Fruit fly (Drosophila melanogaster) whole organism, embryonic: ENCODE measurements around the gene TrpRS.

Experiments
- BEAF-32 ChIP-seq: fragments of 200-800 bp; sonication (Bioruptor generic); optimal IDR thresholded peaks from 3 replicates; lab custom pipeline; 2017; ENCODE audit warnings: missing biosample characterization, missing genetic modification characterization, mild to moderate bottlenecking, moderate library complexity, missing genetic modification reagents
- Bteb2 ChIP-seq: fragments of 200-800 bp; sonication (Bioruptor generic); optimal IDR thresholded peaks from 2 replicates; lab custom pipeline; 2016; ENCODE audit warnings: missing biosample characterization, missing genetic modification characterization
- CG10431 ChIP-seq: fragments of 200-800 bp; sonication (Bioruptor generic); optimal IDR thresholded peaks from 3 replicates; lab custom pipeline; 2018; ENCODE audit warnings: missing biosample characterization, mild to moderate bottlenecking, missing genetic modification characterization
- CG12155 ChIP-seq: fragments of 200-800 bp; sonication (Bioruptor generic); optimal IDR thresholded peaks from 3 replicates; lab custom pipeline; 2016; ENCODE audit warnings: missing biosample characterization, missing genetic modification characterization
- CG13123 ChIP-seq: fragments of 200-800 bp; sonication (Bioruptor generic); optimal IDR thresholded peaks from 2 replicates; lab custom pipeline; 2016; ENCODE audit warnings: missing biosample characterization, missing genetic modification characterization
- CG15011 ChIP-seq: fragments of 200-800 bp; sonication (Bioruptor generic); optimal IDR thresholded peaks from 3 replicates; lab custom pipeline; 2018; ENCODE audit warnings: missing biosample characterization, mild to moderate bottlenecking, missing genetic modification characterization
- CG1603 ChIP-seq: fragments of 200-800 bp; sonication (Bioruptor generic); optimal IDR thresholded peaks from 2 replicates; lab custom pipeline; 2019; ENCODE audit warnings: missing biosample characterization, mild to moderate bottlenecking, missing genetic modification characterization, moderate library complexity
- CG16863 ChIP-seq: fragments of 200-800 bp; sonication (Bioruptor generic); optimal IDR thresholded peaks from 3 replicates; lab custom pipeline; 2016; ENCODE audit warnings: missing biosample characterization, missing genetic modification characterization
- CG17328 ChIP-seq: fragments of 200-800 bp; sonication (Bioruptor generic); IDR thresholded peaks from 2 replicates; pipeline ENCODE4 v1.3.6; 2022; ENCODE audit warnings: missing biosample characterization, missing genetic modification characterization
- CG17385 ChIP-seq: fragments of 200-800 bp; sonication (Bioruptor generic); optimal IDR thresholded peaks from 3 replicates; lab custom pipeline; 2018; ENCODE audit warnings: missing biosample characterization, mild to moderate bottlenecking, missing genetic modification characterization
- CG1832 ChIP-seq: fragments of 200-800 bp; sonication (Bioruptor generic); optimal IDR thresholded peaks from 2 replicates; lab custom pipeline; 2017; ENCODE audit warnings: missing biosample characterization, mild to moderate bottlenecking, missing genetic modification characterization, inconsistent platforms
- CG18764 ChIP-seq: fragments of 200-800 bp; sonication (Bioruptor generic); optimal IDR thresholded peaks from 3 replicates; lab custom pipeline; 2016; ENCODE audit warnings: missing biosample characterization, missing genetic modification characterization
- CG2120 ChIP-seq: fragments of 200-800 bp; sonication (Bioruptor generic); optimal IDR thresholded peaks from 3 replicates; lab custom pipeline; 2016; ENCODE audit warnings: missing biosample characterization, missing genetic modification characterization
- CG4730 ChIP-seq: fragments of 200-800 bp; sonication (Bioruptor generic); IDR thresholded peaks from 2 replicates; pipeline ENCODE4 v1.3.6; 2022; ENCODE audit warnings: missing biosample characterization, missing genetic modification characterization
- CG5180 ChIP-seq: fragments of 200-800 bp; sonication (Bioruptor generic); optimal IDR thresholded peaks from 3 replicates; lab custom pipeline; 2017; ENCODE audit warnings: missing biosample characterization, missing genetic modification characterization, mild to moderate bottlenecking, moderate library complexity, missing genetic modification reagents
- CG6175 ChIP-seq: fragments of 200-800 bp; sonication (Bioruptor generic); IDR thresholded peaks from 3 replicates; pipeline ENCODE4 v1.3.6; 2022; ENCODE audit warnings: missing biosample characterization, missing genetic modification characterization
- CG6683 ChIP-seq: fragments of 200-800 bp; sonication (Bioruptor generic); optimal IDR thresholded peaks from 2 replicates; lab custom pipeline; 2017; ENCODE audit warnings: missing biosample characterization, mild to moderate bottlenecking, missing genetic modification characterization, missing genetic modification reagents
- CG7271 ChIP-seq: fragments of 200-800 bp; sonication (Bioruptor generic); optimal IDR thresholded peaks from 2 replicates; lab custom pipeline; 2018; ENCODE audit warnings: missing biosample characterization, mild to moderate bottlenecking, missing genetic modification characterization, moderate library complexity
- CG8388 ChIP-seq: fragments of 200-800 bp; sonication (Bioruptor generic); optimal IDR thresholded peaks from 2 replicates; lab custom pipeline; 2019; ENCODE audit warnings: missing biosample characterization, mild to moderate bottlenecking, missing genetic modification characterization, moderate library complexity
- Drgx ChIP-seq: fragments of 200-800 bp; sonication (Bioruptor generic); IDR thresholded peaks from 2 replicates; pipeline ENCODE4 v1.3.6; 2022; ENCODE audit warnings: missing biosample characterization, missing genetic modification characterization
- Eip74EF ChIP-seq, 2 experiments: fragments of 200-800 bp in 1 of 2; fragments of >200 bp in 1 of 2; sonication (Bioruptor generic) in 1 of 2; optimal IDR thresholded peaks; 2 replicates each; lab custom pipeline; 2017 to 2019; ENCODE audit warnings: missing biosample characterization in 2 of 2, missing genetic modification characterization in 2 of 2, mild to moderate bottlenecking in 1 of 2, moderate library complexity in 1 of 2
- Ets65A ChIP-seq: fragments of 200-800 bp; sonication (Bioruptor generic); peaks from one replicate; lab custom pipeline; 2016; ENCODE audit warnings: missing biosample characterization, missing genetic modification characterization
- Fer3 ChIP-seq: fragments of 200-800 bp; sonication (Bioruptor generic); optimal IDR thresholded peaks from 2 replicates; lab custom pipeline; 2018; ENCODE audit warnings: missing biosample characterization, mild to moderate bottlenecking, missing genetic modification characterization, moderate library complexity
- GATAe ChIP-seq: fragments of 200-800 bp; sonication (Bioruptor generic); conservative IDR thresholded peaks from 2 replicates; pipeline ENCODE4 v1.3.6; 2022; ENCODE audit warnings: missing biosample characterization, missing genetic modification characterization
- Gug ChIP-seq: fragments of 200-800 bp; sonication (Bioruptor generic); IDR thresholded peaks from 4 replicates; pipeline ENCODE4 v1.3.6; 2022; ENCODE audit warnings: missing biosample characterization, missing genetic modification characterization
- MBD-R2 ChIP-seq: fragments of 200-800 bp; sonication (Bioruptor generic); IDR thresholded peaks from 2 replicates; pipeline ENCODE4 v1.3.6; 2022; ENCODE audit warnings: missing biosample characterization, missing genetic modification characterization
- MTF-1 ChIP-seq: fragments of 200-800 bp; sonication (Bioruptor generic); optimal IDR thresholded peaks from 2 replicates; lab custom pipeline; 2018; ENCODE audit warnings: missing biosample characterization, mild to moderate bottlenecking, missing genetic modification characterization, borderline replicate concordance
- Mad ChIP-seq: fragments of 200-800 bp; sonication (Bioruptor generic); optimal IDR thresholded peaks from 2 replicates; lab custom pipeline; 2016; ENCODE audit warnings: missing biosample characterization, missing genetic modification characterization
- Myb ChIP-seq: fragments of 200-800 bp; sonication (Bioruptor generic); optimal IDR thresholded peaks from 2 replicates; lab custom pipeline; 2016; ENCODE audit warnings: missing biosample characterization, missing genetic modification characterization
- Ptx1 ChIP-seq: fragments of 200-800 bp; sonication (Bioruptor generic); IDR thresholded peaks from 2 replicates; pipeline ENCODE4 v1.3.6; 2022; ENCODE audit warnings: missing biosample characterization, missing genetic modification characterization
- Sox100B ChIP-seq: fragments of 200-800 bp; sonication (Bioruptor generic); optimal IDR thresholded peaks from 3 replicates; lab custom pipeline; 2018; ENCODE audit warnings: missing biosample characterization, mild to moderate bottlenecking, missing genetic modification characterization
- YL-1 ChIP-seq: fragments of 200-800 bp; sonication (Bioruptor generic); optimal IDR thresholded peaks from 3 replicates; lab custom pipeline; 2017; ENCODE audit warnings: missing biosample characterization, mild to moderate bottlenecking, missing genetic modification characterization
- ash1 ChIP-seq: fragments of 200-800 bp; sonication (Bioruptor generic); optimal IDR thresholded peaks from 2 replicates; lab custom pipeline; 2018; ENCODE audit warnings: missing biosample characterization, mild to moderate bottlenecking, missing genetic modification characterization
- cad ChIP-seq: fragments of >200 bp; optimal IDR thresholded peaks from 2 replicates; lab custom pipeline; 2017; ENCODE audit warnings: missing biosample characterization, missing genetic modification characterization
- cg ChIP-seq: fragments of 200-800 bp; sonication (Bioruptor generic); optimal IDR thresholded peaks from 3 replicates; lab custom pipeline; 2019; ENCODE audit warnings: missing biosample characterization, mild to moderate bottlenecking, missing genetic modification characterization, moderate library complexity
- esg ChIP-seq: fragments of 200-800 bp; sonication (Bioruptor generic); conservative IDR thresholded peaks from 2 replicates; pipeline ENCODE4 v1.3.6; 2022; ENCODE audit warnings: missing biosample characterization, missing genetic modification characterization
- grn ChIP-seq: fragments of 200-800 bp; sonication (Bioruptor generic); optimal IDR thresholded peaks from 3 replicates; lab custom pipeline; 2017; ENCODE audit warnings: missing biosample characterization, missing genetic modification characterization
- gsb ChIP-seq: fragments of 200-800 bp; sonication (Bioruptor generic); IDR thresholded peaks from 2 replicates; pipeline ENCODE4 v1.3.6; 2022; ENCODE audit warnings: missing biosample characterization, missing genetic modification characterization
- knrl ChIP-seq: fragments of 200-800 bp; sonication (Bioruptor generic); IDR thresholded peaks from 3 replicates; pipeline ENCODE4 v1.3.6; 2022; ENCODE audit warnings: missing biosample characterization, missing genetic modification characterization; ENCODE audit not compliant: partially characterized antibody
- lilli ChIP-seq: fragments of 200-800 bp; sonication (Bioruptor generic); optimal IDR thresholded peaks from 3 replicates; lab custom pipeline; 2016; ENCODE audit warnings: missing biosample characterization, missing genetic modification characterization
- mld ChIP-seq: fragments of 200-800 bp; sonication (Bioruptor generic); IDR thresholded peaks from 3 replicates; pipeline ENCODE4 v1.3.6; 2022; ENCODE audit warnings: missing biosample characterization, missing genetic modification characterization; ENCODE audit not compliant: partially characterized antibody
- org-1 ChIP-seq: fragments of 200-800 bp; sonication (Bioruptor generic); optimal IDR thresholded peaks from 2 replicates; lab custom pipeline; 2017; ENCODE audit warnings: missing biosample characterization, missing genetic modification characterization
- pros ChIP-seq: fragments of 200-800 bp; sonication (Bioruptor generic); optimal IDR thresholded peaks from 3 replicates; lab custom pipeline; 2019; ENCODE audit warnings: missing biosample characterization, mild to moderate bottlenecking, missing genetic modification characterization, moderate library complexity
- pzg ChIP-seq: fragments of 200-800 bp; sonication (Bioruptor generic); optimal IDR thresholded peaks from 3 replicates; lab custom pipeline; 2018; ENCODE audit warnings: missing biosample characterization, mild to moderate bottlenecking, missing genetic modification characterization, moderate library complexity
- row ChIP-seq: fragments of 200-800 bp; sonication (Bioruptor generic); IDR thresholded peaks from 3 replicates; pipeline ENCODE4 v1.3.6; 2022; ENCODE audit warnings: missing biosample characterization, missing genetic modification characterization
- sc ChIP-seq, 3 experiments: fragments of >200 bp in 2 of 3; fragments of 200-800 bp in 1 of 3; sonication (Bioruptor generic) in 1 of 3; optimal IDR thresholded peaks; 2 replicates in 2 of 3; 3 replicates in 1 of 3; lab custom pipeline; 2017; ENCODE audit warnings: mild to moderate bottlenecking in 1 of 3, missing biosample characterization in 1 of 3, missing genetic modification characterization in 1 of 3, missing genetic modification reagents in 1 of 3
- seq ChIP-seq: fragments of 200-800 bp; sonication (Bioruptor generic); IDR thresholded peaks from 2 replicates; pipeline ENCODE4 v1.3.6; 2022; ENCODE audit warnings: missing biosample characterization, missing genetic modification characterization
- usp ChIP-seq: fragments of >200 bp; optimal IDR thresholded peaks from 2 replicates; lab custom pipeline; 2017; ENCODE audit warnings: missing biosample characterization, missing genetic modification characterization
- vvl ChIP-seq: fragments of 200-800 bp; sonication (Bioruptor generic); IDR thresholded peaks from 2 replicates; pipeline ENCODE4 v1.3.6; 2022; ENCODE audit warnings: missing biosample characterization, missing genetic modification characterization
- zfh2 ChIP-seq: fragments of 200-800 bp; sonication (Bioruptor generic); optimal IDR thresholded peaks from 2 replicates; lab custom pipeline; 2016; ENCODE audit warnings: missing biosample characterization, missing genetic modification characterization

The TrpRS gene

DNA sequence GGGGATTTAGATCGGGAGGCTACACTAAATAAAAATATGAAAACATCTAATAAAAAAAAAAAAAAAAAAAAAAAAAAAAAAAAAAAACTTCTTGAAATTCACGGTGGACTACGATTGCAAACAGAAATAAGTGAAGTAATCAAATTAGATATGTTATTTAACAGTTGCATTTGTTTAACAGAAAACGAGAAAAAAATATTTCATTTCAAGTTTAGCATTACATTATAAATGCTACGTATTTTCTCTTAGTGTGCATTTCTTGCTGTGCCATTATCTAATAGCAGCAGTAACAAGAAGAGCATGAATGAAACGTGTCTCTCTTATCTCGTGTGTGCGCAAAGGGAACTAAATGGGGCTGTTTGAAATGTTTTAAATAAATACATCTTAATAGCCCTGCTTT lies 41.9 kb downstream of the TrpRS start (continued):
- peak; percentile 10 for TF ChIP-seq CG6683
- peak; percentile 89 for TF ChIP-seq Ptx1 (GFP tag; lab: Robert Waterston, UW)
- TF ChIP-seq knrl = no peak
- no peak for TF ChIP-seq cad (GFP tag; lab: Kevin White, UChicago)
- no peak for TF ChIP-seq gsb (GFP tag; lab: Robert Waterston, UW)
- peak; percentile 57 for TF ChIP-seq Fer3
- TF ChIP-seq grn (GFP tag; lab: Kevin White, UChicago) = no peak
- TF ChIP-seq MBD-R2 = no peak
- no peak for TF ChIP-seq CG10431 (GFP tag; lab: Kevin White, UChicago)
- no peak for TF ChIP-seq CG15011
- peak; percentile 64 for TF ChIP-seq CG1603 (tag; lab: Kevin White, UChicago)
- TF ChIP-seq CG13123 (GFP tag; lab: Kevin White, UChicago) = peak; percentile 44
- TF ChIP-seq seq = peak; percentile 42; the same call in 1 of the 2 replicates
- peak; percentile 84 for TF ChIP-seq vvl
- peak; percentile 60 for TF ChIP-seq esg (GFP tag; lab: Robert Waterston, UW)
- TF ChIP-seq BEAF-32 (GFP tag; lab: Kevin White, UChicago) = no peak
- TF ChIP-seq cg (GFP tag; lab: Kevin White, UChicago) = no peak
- TF ChIP-seq Sox100B (GFP tag; lab: Kevin White, UChicago) = peak; percentile 84
- peak; percentile 51 for TF ChIP-seq Bteb2 (GFP tag; lab: Kevin White, UChicago)
- TF ChIP-seq zfh2 (GFP tag; lab: Kevin White, UChicago) = no peak
- TF ChIP-seq ash1 = no peak
- TF ChIP-seq Eip74EF (GFP tag; optimal IDR thresholded peaks at IDR 0.05; lab: Kevin White, UChicago) = no peak
- TF ChIP-seq YL-1 (GFP tag; lab: Kevin White, UChicago) = no peak
- no peak for TF ChIP-seq Myb
- TF ChIP-seq Mad (GFP tag; lab: Kevin White, UChicago) = peak; percentile 39
- TF ChIP-seq Gug (GFP tag; lab: Robert Waterston, UW) = 0 out of 4 replicates have a peak, but pooled peaks have one; percentile 15
- peak; percentile 91 for TF ChIP-seq Ets65A (GFP tag; lab: Kevin White, UChicago)
- TF ChIP-seq CG1832 = no peak
- TF ChIP-seq CG5180 (GFP tag; lab: Kevin White, UChicago) = peak; percentile 13
- no peak for TF ChIP-seq mld (GFP tag; lab: Robert Waterston, UW)
- TF ChIP-seq pros (GFP tag; lab: Kevin White, UChicago) = no peak
- TF ChIP-seq CG4730 (GFP tag; lab: Robert Waterston, UW) = peak; percentile 45; the same call in 1 of the 2 replicates
- TF ChIP-seq GATAe (GFP tag; lab: Robert Waterston, UW) = no peak
- peak; percentile 59 for TF ChIP-seq CG17385 (GFP tag; lab: Kevin White, UChicago)
- TF ChIP-seq pzg (GFP tag; lab: Kevin White, UChicago) = no peak
- peak; percentile 60 for TF ChIP-seq lilli
- TF ChIP-seq CG17328 (GFP tag; lab: Robert Waterston, UW) = peak; percentile 77
- TF ChIP-seq CG16863 (GFP tag; lab: Kevin White, UChicago) = peak; percentile 59
- TF ChIP-seq CG7271 (tag; lab: Kevin White, UChicago) = no peak
- no peak for TF ChIP-seq org-1 (GFP tag; lab: Kevin White, UChicago)
- TF ChIP-seq CG12155 = peak; percentile 54
- TF ChIP-seq CG18764 = peak; percentile 51
- TF ChIP-seq CG8388 (GFP tag; lab: Kevin White, UChicago) = peak; percentile 69
- TF ChIP-seq usp (GFP tag; lab: Kevin White, UChicago) = no peak
- TF ChIP-seq row (GFP tag; lab: Robert Waterston, UW) = peak; percentile 82
- TF ChIP-seq MTF-1 = no peak
- no peak for TF ChIP-seq sc (optimal IDR thresholded peaks at IDR 0.05; lab: Kevin White, UChicago)
- TF ChIP-seq sc (GFP tag; optimal IDR thresholded peaks at IDR 0.05; lab: Kevin White, UChicago) = peak; percentile 20
- TF ChIP-seq CG2120 (GFP tag; lab: Kevin White, UChicago) = peak; percentile 73
- peak; percentile 74 for TF ChIP-seq Drgx (GFP tag; lab: Robert Waterston, UW)
- TF ChIP-seq CG6175 (GFP tag; lab: Robert Waterston, UW) = no peak
